Worm (Caenorhabditis elegans) whole organism, L1 larva: Measurements from ENCODE around the gene ncs-4.

Experiments
- C16A3.4 ChIP-seq: fragments of 150-350 bp; optimal IDR thresholded peaks from 2 replicates; lab custom pipeline; 2014; ENCODE audit warnings: missing biosample characterization, missing genetic modification characterization
- C34B4.2 ChIP-seq: sonication (generic microtip); optimal IDR thresholded peaks from 2 replicates; lab custom pipeline; 2017; ENCODE audit warnings: mild to moderate bottlenecking, missing genetic modification characterization, missing compliant biosample characterization
- F16B12.6 ChIP-seq: fragments of 150-350 bp; optimal IDR thresholded peaks from 2 replicates; lab custom pipeline; 2014; ENCODE audit warnings: missing biosample characterization, missing genetic modification characterization
- aha-1 ChIP-seq: fragments of 150-350 bp; optimal IDR thresholded peaks from 2 replicates; lab custom pipeline; 2014; ENCODE audit warnings: missing biosample characterization, missing genetic modification characterization
- alr-1 ChIP-seq: fragments of 200-800 bp; sonication (Bioruptor generic); optimal IDR thresholded peaks from 2 replicates; lab custom pipeline; 2018; ENCODE audit warnings: borderline replicate concordance, mild to moderate bottlenecking, missing genetic modification characterization, missing compliant biosample characterization
- aly-2 ChIP-seq: fragments of 150-350 bp; optimal IDR thresholded peaks from 2 replicates; lab custom pipeline; 2014; ENCODE audit warnings: missing biosample characterization, missing genetic modification characterization
- ama-1 ChIP-seq: fragments of 150-350 bp; optimal IDR thresholded peaks from 2 replicates; lab custom pipeline; 2014
- blmp-1 ChIP-seq: fragments of 150-350 bp; optimal IDR thresholded peaks from 2 replicates; lab custom pipeline; 2014; ENCODE audit warnings: missing biosample characterization, missing genetic modification characterization
- ceh-63 ChIP-seq: fragments of 200-800 bp; sonication (Bioruptor generic); optimal IDR thresholded peaks from 2 replicates; lab custom pipeline; 2018; ENCODE audit warnings: mild to moderate bottlenecking, missing genetic modification characterization, missing compliant biosample characterization
- ceh-8 ChIP-seq: fragments of 200-800 bp; sonication (Bioruptor generic); optimal IDR thresholded peaks from 2 replicates; lab custom pipeline; 2018; ENCODE audit warnings: mild to moderate bottlenecking, missing genetic modification characterization, moderate library complexity, missing compliant biosample characterization
- ceh-82 ChIP-seq, 3 experiments: fragments of 150-350 bp in 1 of 3; sonication (generic microtip) in 2 of 3; optimal IDR thresholded peaks; 2 replicates each; lab custom pipeline; 2014 to 2017; ENCODE audit warnings: missing biosample characterization in 3 of 3, missing genetic modification characterization in 3 of 3
- ceh-88 ChIP-seq: fragments of 200-800 bp; sonication (Bioruptor generic); IDR thresholded peaks from 2 replicates; pipeline ENCODE4 v1.3.6; 2022; ENCODE audit warnings: missing genetic modification characterization, missing compliant biosample characterization
- ceh-90 ChIP-seq: sonication (generic microtip); optimal IDR thresholded peaks from 2 replicates; lab custom pipeline; 2016; ENCODE audit warnings: missing genetic modification characterization, missing compliant biosample characterization
- ces-1 ChIP-seq: fragments of 150-350 bp; optimal IDR thresholded peaks from 2 replicates; lab custom pipeline; 2014; ENCODE audit warnings: missing biosample characterization, missing genetic modification reagents, missing genetic modification characterization
- dpl-1 ChIP-seq, 3 experiments: fragments of 150-350 bp in 2 of 3; sonication (generic microtip) in 1 of 3; optimal IDR thresholded peaks; 2 replicates each; lab custom pipeline; 2014 to 2017; ENCODE audit warnings: missing biosample characterization in 3 of 3, missing genetic modification characterization in 3 of 3, missing genetic modification reagents in 3 of 3
- efl-3 ChIP-seq: fragments of 200-800 bp; sonication (Bioruptor generic); optimal IDR thresholded peaks from 2 replicates; lab custom pipeline; 2018; ENCODE audit warnings: mild to moderate bottlenecking, missing genetic modification characterization, missing compliant biosample characterization
- egl-27 ChIP-seq, 2 experiments: fragments of 150-350 bp in 1 of 2; sonication (generic microtip); optimal IDR thresholded peaks; 3 replicates each; lab custom pipeline; 2017 to 2018; ENCODE audit warnings: missing biosample characterization in 2 of 2, missing genetic modification characterization in 2 of 2, missing genetic modification reagents in 2 of 2
- elt-2 ChIP-seq: sonication (generic microtip); optimal IDR thresholded peaks from 2 replicates; lab custom pipeline; 2016; ENCODE audit warnings: missing genetic modification characterization, mild to moderate bottlenecking, inconsistent platforms, missing compliant biosample characterization, missing genetic modification reagents
- ets-5 ChIP-seq: fragments of 200-800 bp; sonication (Bioruptor generic); IDR thresholded peaks from 2 replicates; pipeline ENCODE4 v1.3.6; 2022; ENCODE audit warnings: missing genetic modification characterization, missing compliant biosample characterization
- fkh-10 ChIP-seq: sonication (generic microtip); optimal IDR thresholded peaks from 2 replicates; lab custom pipeline; 2017; ENCODE audit warnings: missing biosample characterization, missing genetic modification reagents, missing genetic modification characterization
- fkh-4 ChIP-seq: sonication (generic microtip); optimal IDR thresholded peaks from 2 replicates; lab custom pipeline; 2016; ENCODE audit warnings: missing compliant biosample characterization, missing genetic modification characterization, borderline replicate concordance
- fkh-8 ChIP-seq: sonication (generic microtip); optimal IDR thresholded peaks from 2 replicates; lab custom pipeline; 2016; ENCODE audit warnings: mild to moderate bottlenecking, missing genetic modification characterization, missing compliant biosample characterization
- fos-1 ChIP-seq: fragments of 150-350 bp; optimal IDR thresholded peaks from 2 replicates; lab custom pipeline; 2014; ENCODE audit warnings: missing biosample characterization, missing genetic modification characterization
- hlh-17 ChIP-seq: fragments of 200-800 bp; sonication (Bioruptor generic); optimal IDR thresholded peaks from 2 replicates; lab custom pipeline; 2018; ENCODE audit warnings: missing genetic modification characterization, mild to moderate bottlenecking, missing compliant biosample characterization, moderate library complexity, borderline replicate concordance
- isw-1 ChIP-seq: fragments of 200-800 bp; sonication (Bioruptor generic); IDR thresholded peaks from 2 replicates; pipeline ENCODE4 v1.3.6; 2022; ENCODE audit warnings: missing genetic modification characterization, missing compliant biosample characterization
- jun-1 ChIP-seq: fragments of 150-350 bp; optimal IDR thresholded peaks from 2 replicates; lab custom pipeline; 2014; ENCODE audit warnings: missing biosample characterization, missing genetic modification reagents, missing genetic modification characterization
- lin-13 ChIP-seq: fragments of 150-350 bp; optimal IDR thresholded peaks from 2 replicates; lab custom pipeline; 2014; ENCODE audit warnings: missing biosample characterization, missing genetic modification reagents, missing genetic modification characterization
- lin-15B ChIP-seq: fragments of 150-350 bp; sonication (generic microtip); optimal IDR thresholded peaks from 3 replicates; lab custom pipeline; 2014; ENCODE audit warnings: missing biosample characterization, missing genetic modification characterization
- lin-35 ChIP-seq, 2 experiments: fragments of 150-350 bp; optimal IDR thresholded peaks; 2 replicates each; lab custom pipeline; 2014; ENCODE audit warnings: missing biosample characterization in 2 of 2, missing genetic modification characterization in 2 of 2, missing genetic modification reagents in 2 of 2
- lin-39 ChIP-seq: fragments of 150-350 bp; optimal IDR thresholded peaks from 2 replicates; lab custom pipeline; 2014; ENCODE audit warnings: missing biosample characterization, missing genetic modification reagents, missing genetic modification characterization
- mab-9 ChIP-seq: fragments of 200-800 bp; sonication (Bioruptor generic); IDR thresholded peaks from 2 replicates; pipeline ENCODE4 v1.3.6; 2022; ENCODE audit warnings: missing genetic modification reagents, missing genetic modification characterization, missing compliant biosample characterization
- mdl-1 ChIP-seq, 2 experiments: fragments of 150-350 bp; optimal IDR thresholded peaks; 2 replicates each; lab custom pipeline; 2014 to 2017; ENCODE audit warnings: missing biosample characterization in 2 of 2, missing genetic modification characterization in 2 of 2, inconsistent platforms in 1 of 2
- mef-2 ChIP-seq: fragments of 150-350 bp; optimal IDR thresholded peaks from 2 replicates; lab custom pipeline; 2014; ENCODE audit warnings: missing biosample characterization, missing genetic modification characterization
- mep-1 ChIP-seq: fragments of 150-350 bp; optimal IDR thresholded peaks from 2 replicates; lab custom pipeline; 2014; ENCODE audit warnings: missing biosample characterization, missing genetic modification characterization
- nhr-12 ChIP-seq: sonication (generic microtip); optimal IDR thresholded peaks from 2 replicates; lab custom pipeline; 2017; ENCODE audit warnings: missing biosample characterization, missing genetic modification characterization
- nhr-19 ChIP-seq: fragments of 200-800 bp; sonication (Bioruptor generic); conservative IDR thresholded peaks from 2 replicates; pipeline ENCODE4 v1.3.6; 2022; ENCODE audit warnings: missing genetic modification characterization, missing compliant biosample characterization
- nhr-20 ChIP-seq: sonication (generic microtip); optimal IDR thresholded peaks from 2 replicates; lab custom pipeline; 2016; ENCODE audit warnings: mild to moderate bottlenecking, missing genetic modification characterization, missing compliant biosample characterization
- nhr-71 ChIP-seq: sonication (generic microtip); optimal IDR thresholded peaks from 2 replicates; lab custom pipeline; 2016; ENCODE audit warnings: mild to moderate bottlenecking, missing genetic modification characterization, moderate library complexity, missing compliant biosample characterization
- nhr-76 ChIP-seq: sonication (generic microtip); optimal IDR thresholded peaks from 2 replicates; lab custom pipeline; 2017; ENCODE audit warnings: missing biosample characterization, missing genetic modification characterization
- pax-3 ChIP-seq: fragments of 200-800 bp; sonication (Bioruptor generic); optimal IDR thresholded peaks from 2 replicates; lab custom pipeline; 2018; ENCODE audit warnings: mild to moderate bottlenecking, missing genetic modification characterization, moderate library complexity, missing compliant biosample characterization
- rnt-1 ChIP-seq: sonication (generic microtip); optimal IDR thresholded peaks from 2 replicates; lab custom pipeline; 2016; ENCODE audit warnings: mild to moderate bottlenecking, missing genetic modification characterization, moderate library complexity, missing compliant biosample characterization
- skn-1 ChIP-seq: fragments of 150-350 bp; optimal IDR thresholded peaks from 2 replicates; lab custom pipeline; 2014; ENCODE audit warnings: missing biosample characterization, missing genetic modification characterization
- snu-23 ChIP-seq: sonication (generic microtip); optimal IDR thresholded peaks from 2 replicates; lab custom pipeline; 2016; ENCODE audit warnings: missing genetic modification characterization, missing compliant biosample characterization
- sptf-1 ChIP-seq: fragments of 150-350 bp; optimal IDR thresholded peaks from 2 replicates; lab custom pipeline; 2014; ENCODE audit warnings: missing biosample characterization, missing genetic modification characterization
- tlp-1 ChIP-seq: fragments of 150-350 bp; optimal IDR thresholded peaks from 2 replicates; lab custom pipeline; 2014; ENCODE audit warnings: missing biosample characterization, missing genetic modification characterization
- unc-30 ChIP-seq: sonication (generic microtip); optimal IDR thresholded peaks from 2 replicates; lab custom pipeline; 2017; ENCODE audit warnings: missing biosample characterization, missing genetic modification characterization
- unc-62 ChIP-seq: fragments of 150-350 bp; optimal IDR thresholded peaks from 2 replicates; lab custom pipeline; 2014; ENCODE audit warnings: missing biosample characterization, missing genetic modification reagents, missing genetic modification characterization
- unc-86 ChIP-seq: sonication (generic microtip); optimal IDR thresholded peaks from 2 replicates; lab custom pipeline; 2016; ENCODE audit warnings: missing genetic modification characterization, missing compliant biosample characterization
- unc-98 ChIP-seq: fragments of 200-800 bp; sonication (Bioruptor generic); IDR thresholded peaks from 2 replicates; pipeline ENCODE4 v1.3.6; 2022; ENCODE audit warnings: missing genetic modification characterization, missing compliant biosample characterization
- vab-15 ChIP-seq: sonication (generic microtip); optimal IDR thresholded peaks from 2 replicates; lab custom pipeline; 2017; ENCODE audit warnings: missing genotype, mild to moderate bottlenecking, missing genetic modification characterization, missing compliant biosample characterization
- xbp-1 ChIP-seq: sonication (generic microtip); optimal IDR thresholded peaks from 2 replicates; lab custom pipeline; 2016; ENCODE audit warnings: missing genetic modification characterization, missing compliant biosample characterization
- zag-1 ChIP-seq: fragments of 150-350 bp; optimal IDR thresholded peaks from 2 replicates; lab custom pipeline; 2014; ENCODE audit warnings: missing biosample characterization, missing genetic modification characterization
- zip-4 ChIP-seq: fragments of 200-800 bp; sonication (Bioruptor generic); optimal IDR thresholded peaks from 2 replicates; lab custom pipeline; 2018; ENCODE audit warnings: mild to moderate bottlenecking, missing genetic modification characterization, moderate library complexity, missing compliant biosample characterization
- ztf-4 ChIP-seq: fragments of 150-350 bp; optimal IDR thresholded peaks from 2 replicates; lab custom pipeline; 2014; ENCODE audit warnings: missing biosample characterization, missing genetic modification characterization

ncs-4 gene

ce11 chrX:10188493-10188895 lies 12.2 kb downstream of the ncs-4 start (continued):
- TF ChIP-seq nhr-20 (peak; percentile 72), lin-39 (tag; lab: Kevin White, UChicago) (no peak), C34B4.2 (no peak), nhr-71 (tag; lab: Kevin White, UChicago) (peak; percentile 89), jun-1 (tag; lab: Kevin White, UChicago) (peak; percentile 33), skn-1 (peak; percentile 10), fkh-8 (tag; lab: Kevin White, UChicago) (peak; percentile 81), vab-15 (no peak), unc-30 (tag; lab: Kevin White, UChicago) (no peak), ces-1 (no peak), blmp-1 (tag; lab: Kevin White, UChicago) (peak; percentile 40), dpl-1 (GFP tag; optimal IDR thresholded peaks at IDR 0.05; lab: Kevin White, UChicago) (peak in 1 of 3 experiments; percentile 28), fkh-10 (GFP tag; lab: Kevin White, UChicago) (peak; percentile 76), C16A3.4 (tag; lab: Kevin White, UChicago) (peak; percentile 70), mab-9 (peak; percentile 34; the same call in 1 of the 2 replicates), lin-13 (GFP tag; lab: Kevin White, UChicago) (peak; percentile 42), tlp-1 (tag; lab: Kevin White, UChicago) (no peak), unc-86 (peak; percentile 68), zip-4 (GFP tag; lab: Kevin White, UChicago) (peak; percentile 31), fos-1 (tag; lab: Kevin White, UChicago) (peak; percentile 46), aly-2 (no peak), fkh-4 (tag; lab: Kevin White, UChicago) (no peak), lin-35 (GFP tag; optimal IDR thresholded peaks at IDR 0.05; lab: Kevin White, UChicago) (peak; percentile 53 to 58), ztf-4 (no peak), ceh-82 (tag; optimal IDR thresholded peaks at IDR 0.05; lab: Kevin White, UChicago) (peak; percentile 36 to 84 (median 39)), zag-1 (tag; lab: Kevin White, UChicago) (no peak), egl-27 (tag; optimal IDR thresholded peaks at IDR 0.05; lab: Kevin White, UChicago) (no peak), mdl-1 (tag; optimal IDR thresholded peaks at IDR 0.05; lab: Kevin White, UChicago) (peak; percentile 31 to 72), alr-1 (tag; lab: Kevin White, UChicago) (no peak), mef-2 (tag; lab: Kevin White, UChicago) (peak; percentile 26), unc-62 (GFP tag; lab: Kevin White, UChicago) (no peak), ceh-88 (GFP tag; lab: Robert Waterston, UW) (peak; percentile 24; the same call in 1 of the 2 replicates), ama-1 (no peak), ceh-63 (GFP tag; lab: Kevin White, UChicago) (no peak), ets-5 (GFP tag; lab: Robert Waterston, UW) (no peak), isw-1 (GFP tag; lab: Robert Waterston, UW) (peak; percentile 40; the same call in 1 of the 2 replicates), lin-15B (tag; lab: Kevin White, UChicago) (no peak), elt-2 (tag; lab: Kevin White, UChicago) (no peak), F16B12.6 (no peak), hlh-17 (GFP tag; lab: Kevin White, UChicago) (no peak), nhr-76 (tag; lab: Kevin White, UChicago) (no peak), unc-98 (GFP tag; lab: Robert Waterston, UW) (no peak), sptf-1 (tag; lab: Kevin White, UChicago) (no peak), xbp-1 (tag; lab: Kevin White, UChicago) (peak; percentile 67), nhr-19 (peak; percentile 64), rnt-1 (tag; lab: Kevin White, UChicago) (peak; percentile 74), pax-3 (tag; lab: Kevin White, UChicago) (peak; percentile 68), nhr-12 (tag; lab: Kevin White, UChicago) (no peak), ceh-90 (tag; lab: Kevin White, UChicago) (no peak), ceh-8 (GFP tag; lab: Kevin White, UChicago) (peak; percentile 74), aha-1 (tag; lab: Kevin White, UChicago) (no peak), mep-1 (peak; percentile 90), snu-23 (GFP tag; lab: Kevin White, UChicago) (peak; percentile 82), efl-3 (GFP tag; lab: Kevin White, UChicago) (no peak)
